Fruit fly (Drosophila melanogaster) whole organism: ENCODE data around the gene Miox.

ENCODE experiments used
- Dll ChIP-seq: fragments of >200 bp; optimal IDR thresholded peaks from 2 replicates; lab custom pipeline; 2017
- EcR ChIP-seq, 2 experiments: fragments of >200 bp; optimal IDR thresholded peaks; 2 replicates each; lab custom pipeline; 2017; ENCODE audit warnings: missing biosample characterization in 2 of 2, missing genetic modification characterization in 2 of 2, missing genetic modification reagents in 2 of 2
- pan ChIP-seq: fragments of >200 bp; optimal IDR thresholded peaks from 2 replicates; lab custom pipeline; 2017
- psq ChIP-seq: fragments of >200 bp; optimal IDR thresholded peaks from 2 replicates; lab custom pipeline; 2017
- usp ChIP-seq: fragments of >200 bp; optimal IDR thresholded peaks from 2 replicates; lab custom pipeline; 2017; ENCODE audit warnings: missing biosample characterization, missing genetic modification characterization, mixed read lengths

DNA sequence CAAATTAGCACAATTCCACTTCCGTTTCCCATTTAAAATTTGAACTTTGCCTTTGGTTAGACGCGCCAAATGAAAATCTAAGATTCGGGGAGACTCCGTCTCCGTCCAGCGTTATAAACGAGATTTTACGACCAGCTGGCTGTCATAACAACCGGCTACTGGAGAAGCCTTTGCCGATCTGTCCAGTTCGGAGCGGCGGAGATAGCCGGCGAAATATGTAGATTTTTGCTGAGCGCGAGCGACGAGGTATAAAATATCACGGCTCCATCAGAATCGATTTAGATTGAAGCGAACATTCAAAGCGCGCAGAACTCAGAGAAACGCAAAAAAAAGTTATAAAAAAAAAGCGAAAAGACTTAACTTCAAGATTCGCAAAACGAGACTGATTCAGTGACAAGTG is 12.7 kb downstream of the Miox start, which contains the start of gene CG11529:
- no peak for TF ChIP-seq EcR (GFP tag; optimal IDR thresholded peaks at IDR 0.05; lab: Kevin White, UChicago)
- TF ChIP-seq psq: no peak
- TF ChIP-seq pan (lab: Kevin White, UChicago): no peak
- no peak for TF ChIP-seq Dll (lab: Kevin White, UChicago)
- no peak for TF ChIP-seq usp
